Worm (Caenorhabditis elegans) whole organism, late embryonic: ENCODE results near the gene mam-5.

Experiments used
- K02D7.2 ChIP-seq: sonication (generic microtip); optimal IDR thresholded peaks from 2 replicates; lab custom pipeline; 2017; ENCODE audit warnings: mild to moderate bottlenecking, missing genetic modification characterization, missing compliant biosample characterization
- T23F11.4 ChIP-seq: fragments of 200-800 bp; sonication (Bioruptor generic); optimal IDR thresholded peaks from 2 replicates; lab custom pipeline; 2018; ENCODE audit warnings: mild to moderate bottlenecking, missing genetic modification characterization, missing compliant biosample characterization
- ceh-9 ChIP-seq: sonication (generic microtip); optimal IDR thresholded peaks from 2 replicates; lab custom pipeline; 2016; ENCODE audit warnings: mild to moderate bottlenecking, missing genetic modification characterization, inconsistent platforms, missing compliant biosample characterization
- fax-1 ChIP-seq: sonication (generic microtip); optimal IDR thresholded peaks from 2 replicates; lab custom pipeline; 2016; ENCODE audit warnings: missing genotype, missing genetic modification characterization, missing compliant biosample characterization
- fkh-10 ChIP-seq: fragments of 150-350 bp; optimal IDR thresholded peaks from 2 replicates; lab custom pipeline; 2014; ENCODE audit warnings: missing biosample characterization, missing genetic modification reagents, missing genetic modification characterization
- gmeb-2 ChIP-seq: sonication (generic microtip); optimal IDR thresholded peaks from 2 replicates; lab custom pipeline; 2016; ENCODE audit warnings: missing genetic modification characterization, inconsistent platforms, missing compliant biosample characterization
- lin-11 ChIP-seq: fragments of 200-800 bp; sonication (Bioruptor generic); optimal IDR thresholded peaks from 2 replicates; lab custom pipeline; 2018; ENCODE audit warnings: mild to moderate bottlenecking, missing genetic modification characterization, missing compliant biosample characterization
- nfya-1 ChIP-seq: sonication (generic microtip); optimal IDR thresholded peaks from 2 replicates; lab custom pipeline; 2017; ENCODE audit warnings: missing genetic modification characterization, mild to moderate bottlenecking, missing compliant biosample characterization, antibody characterized with exemption, moderate library complexity
- nhr-11 ChIP-seq: fragments of 150-350 bp; optimal IDR thresholded peaks from 2 replicates; lab custom pipeline; 2014; ENCODE audit warnings: missing biosample characterization, missing genetic modification characterization
- odd-2 ChIP-seq: sonication (generic microtip); optimal IDR thresholded peaks from 2 replicates; lab custom pipeline; 2017; ENCODE audit warnings: antibody characterized with exemption, mild to moderate bottlenecking, missing genetic modification characterization, missing compliant biosample characterization
- pat-9 ChIP-seq: fragments of 200-800 bp; sonication (Bioruptor generic); optimal IDR thresholded peaks from 2 replicates; lab custom pipeline; 2018; ENCODE audit warnings: mild to moderate bottlenecking, missing genetic modification characterization, moderate library complexity, missing compliant biosample characterization
- pax-1 ChIP-seq: fragments of 150-350 bp; optimal IDR thresholded peaks from 2 replicates; lab custom pipeline; 2014; ENCODE audit warnings: missing biosample characterization, missing genetic modification characterization
- pha-4 ChIP-seq: fragments of 150-350 bp; optimal IDR thresholded peaks from 2 replicates; lab custom pipeline; 2018; ENCODE audit warnings: missing biosample characterization, missing genetic modification reagents, missing genetic modification characterization
- unc-55 ChIP-seq: sonication (generic microtip); optimal IDR thresholded peaks from 2 replicates; lab custom pipeline; 2017; ENCODE audit warnings: missing biosample characterization, missing genetic modification reagents, missing genetic modification characterization

- TF ChIP-seq lin-11 (tag; lab: Kevin White, UChicago), result no peak
- TF ChIP-seq gmeb-2, result no peak
- TF ChIP-seq ceh-9 (tag; lab: Kevin White, UChicago), result no peak
- no peak for TF ChIP-seq pax-1 (tag; lab: Kevin White, UChicago)
- TF ChIP-seq nhr-11 (tag; lab: Kevin White, UChicago), result no peak
- no peak for TF ChIP-seq K02D7.2
- TF ChIP-seq pat-9 (tag; lab: Kevin White, UChicago), result no peak
- no peak for TF ChIP-seq pha-4 (tag; lab: Kevin White, UChicago)
- no peak for TF ChIP-seq unc-55
- no peak for TF ChIP-seq fkh-10 (GFP tag; lab: Kevin White, UChicago)
- no peak for TF ChIP-seq nfya-1
- TF ChIP-seq T23F11.4 (GFP tag; lab: Kevin White, UChicago), result no peak
- TF ChIP-seq odd-2 (tag; lab: Kevin White, UChicago), result no peak
- TF ChIP-seq fax-1 (tag; lab: Kevin White, UChicago), result no peak
Observed at ce11 chrV:9978425-9978824, 25.9 kb downstream of the mam-5 start.
